Fruit fly (Drosophila melanogaster): ENCODE measurements around the gene run.
A peak's percentile ranks its signal among the peaks of the same experiment; 100 is the strongest.
"Not testable (repeated sequence)": the region's sequence is repeated elsewhere in the genome, so short reads cannot be mapped to it uniquely, and the experiment has no call there.

run gene

dm6 chrX:20690454-20690853 is at the start of gene run:
run (plus strand) TSS chrX:20690670.
- TF ChIP-seq CG8478 (optimal IDR thresholded peaks at IDR 0.05) (no peak), Dll (optimal IDR thresholded peaks at IDR 0.05) (no peak), psq (optimal IDR thresholded peaks at IDR 0.05) (no peak), usp (GFP tag; optimal IDR thresholded peaks at IDR 0.05) (no peak), EcR (GFP tag; optimal IDR thresholded peaks at IDR 0.05) (no peak), pan (optimal IDR thresholded peaks at IDR 0.05) (no peak)

DNA sequence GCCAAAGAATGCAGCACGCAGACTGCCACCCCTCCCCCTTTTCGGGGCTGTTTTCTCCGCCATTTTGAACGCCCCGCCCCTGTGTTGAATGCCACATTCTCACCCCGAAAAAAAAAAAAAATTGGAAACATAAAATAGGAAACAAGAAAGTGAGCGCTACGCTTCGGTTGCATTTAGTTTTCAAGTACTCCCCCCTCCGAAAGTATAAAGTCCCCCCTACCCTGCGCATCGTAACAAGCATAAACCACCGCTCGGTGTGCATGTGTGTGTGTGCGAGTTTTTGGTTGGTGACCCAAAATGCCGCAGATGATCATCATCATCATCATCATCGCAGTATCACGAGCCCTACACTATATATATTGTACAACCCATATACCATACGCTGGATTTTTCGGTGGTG is 47.1 kb upstream of the run start:
- no peak for TF ChIP-seq pan (optimal IDR thresholded peaks at IDR 0.05)
- no peak for TF ChIP-seq psq (optimal IDR thresholded peaks at IDR 0.05)
- TF ChIP-seq EcR (GFP tag; optimal IDR thresholded peaks at IDR 0.05), result no peak
- no peak for TF ChIP-seq usp (GFP tag; optimal IDR thresholded peaks at IDR 0.05)
- TF ChIP-seq CG8478 (optimal IDR thresholded peaks at IDR 0.05), result no peak
- no peak for TF ChIP-seq Dll (optimal IDR thresholded peaks at IDR 0.05)

DNA sequence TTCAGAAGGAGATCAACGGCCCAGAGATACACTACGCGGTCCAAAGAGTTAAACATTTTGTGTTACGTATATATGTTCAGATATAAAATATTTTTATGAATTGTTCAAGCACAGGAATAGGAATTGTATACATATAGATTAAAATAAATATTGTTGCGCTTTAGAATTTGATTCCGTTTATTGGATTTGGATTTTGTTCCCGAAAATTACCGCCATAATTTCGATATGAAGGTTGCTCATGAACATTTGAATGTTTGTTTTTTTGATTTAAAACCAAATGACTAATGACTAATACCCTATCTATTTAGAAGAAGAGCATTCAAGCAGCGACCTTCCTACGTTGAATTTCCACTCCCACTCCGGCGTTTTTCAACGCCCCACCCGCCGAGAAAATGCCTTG is 46.5 kb upstream of the run start:
- no peak for TF ChIP-seq Dll (optimal IDR thresholded peaks at IDR 0.05)
- TF ChIP-seq CG8478 (optimal IDR thresholded peaks at IDR 0.05), result no peak
- no peak for TF ChIP-seq pan (optimal IDR thresholded peaks at IDR 0.05)
- TF ChIP-seq usp (GFP tag; optimal IDR thresholded peaks at IDR 0.05), result no peak
- TF ChIP-seq psq (optimal IDR thresholded peaks at IDR 0.05), result no peak
- no peak for TF ChIP-seq EcR (GFP tag; optimal IDR thresholded peaks at IDR 0.05)

dm6 chrX:20646223-20646622 is 44.2 kb upstream of the run start:
- TF ChIP-seq usp (GFP tag; optimal IDR thresholded peaks at IDR 0.05) (no peak), pan (optimal IDR thresholded peaks at IDR 0.05) (no peak), EcR (GFP tag; optimal IDR thresholded peaks at IDR 0.05) (no peak), CG8478 (optimal IDR thresholded peaks at IDR 0.05) (no peak), psq (optimal IDR thresholded peaks at IDR 0.05) (no peak), Dll (optimal IDR thresholded peaks at IDR 0.05) (no peak)

DNA sequence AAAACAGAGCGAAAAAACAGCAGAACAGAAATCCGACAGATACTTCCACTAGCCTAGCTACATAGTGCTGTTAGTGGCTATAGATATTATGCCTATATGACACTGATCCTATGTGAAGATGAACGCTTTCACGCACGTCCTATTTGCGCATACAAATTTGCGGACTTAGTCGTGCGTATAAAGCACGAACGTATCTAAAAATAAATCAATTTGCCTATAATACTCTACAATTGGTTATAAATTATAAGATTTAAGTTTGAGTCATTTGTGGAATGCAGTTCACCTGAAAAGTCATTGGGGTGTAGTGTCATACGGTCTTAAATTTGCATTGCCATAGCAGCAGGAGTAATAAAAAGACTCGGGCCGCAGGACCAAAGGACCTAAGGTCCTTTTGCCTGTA is 38.1 kb upstream of the run start:
- TF ChIP-seq usp (GFP tag; optimal IDR thresholded peaks at IDR 0.05) (no peak), Dll (optimal IDR thresholded peaks at IDR 0.05) (no peak), psq (optimal IDR thresholded peaks at IDR 0.05) (no peak), EcR (GFP tag; optimal IDR thresholded peaks at IDR 0.05) (no peak), pan (optimal IDR thresholded peaks at IDR 0.05) (no peak), CG8478 (optimal IDR thresholded peaks at IDR 0.05) (no peak)

DNA sequence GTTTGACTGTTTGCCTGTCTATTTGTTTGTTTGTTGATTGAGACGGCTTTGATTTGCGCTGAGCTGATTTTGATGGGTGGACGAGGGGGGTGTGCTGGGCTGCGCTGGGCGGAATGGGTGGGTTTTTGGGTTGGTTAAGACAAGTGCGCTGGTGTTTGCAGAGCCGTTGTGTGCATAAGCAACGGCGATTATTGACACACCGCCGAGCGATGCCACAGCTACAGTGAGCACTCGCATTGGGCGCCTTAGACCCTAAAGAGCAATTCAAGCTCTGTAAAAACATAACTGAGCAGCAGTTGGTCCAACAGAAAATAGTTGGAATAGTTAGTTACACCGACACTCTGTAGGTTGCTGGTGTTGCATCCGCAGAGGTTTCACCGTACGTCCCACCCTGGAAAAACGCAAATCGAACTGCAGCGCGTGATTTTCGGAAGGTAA is 35.5 kb upstream of the run start:
- TF ChIP-seq Dll (optimal IDR thresholded peaks at IDR 0.05) (no peak), pan (optimal IDR thresholded peaks at IDR 0.05) (no peak), CG8478 (optimal IDR thresholded peaks at IDR 0.05) (no peak), EcR (GFP tag; optimal IDR thresholded peaks at IDR 0.05) (no peak), usp (GFP tag; optimal IDR thresholded peaks at IDR 0.05) (no peak), psq (optimal IDR thresholded peaks at IDR 0.05) (no peak)

- TF ChIP-seq CG8478 (optimal IDR thresholded peaks at IDR 0.05), result no peak
- no peak for TF ChIP-seq usp (GFP tag; optimal IDR thresholded peaks at IDR 0.05)
- TF ChIP-seq psq (optimal IDR thresholded peaks at IDR 0.05), result no peak
- no peak for TF ChIP-seq pan (optimal IDR thresholded peaks at IDR 0.05)
- no peak for TF ChIP-seq Dll (optimal IDR thresholded peaks at IDR 0.05)
- peak in 1 of 2 experiments; percentile 53 for TF ChIP-seq EcR (GFP tag; optimal IDR thresholded peaks at IDR 0.05)
Measured at dm6 chrX:20656535-20657350, 33.7 kb upstream of the run start, which contains the start of gene Cyp6v1. Cyp6v1 (plus strand) TSS chrX:20657122.

dm6 chrX:20658627-20659026 is 31.8 kb upstream of the run start:
- no peak for TF ChIP-seq pan (optimal IDR thresholded peaks at IDR 0.05)
- no peak for TF ChIP-seq EcR (GFP tag; optimal IDR thresholded peaks at IDR 0.05)
- no peak for TF ChIP-seq Dll (optimal IDR thresholded peaks at IDR 0.05)
- TF ChIP-seq psq (optimal IDR thresholded peaks at IDR 0.05), result no peak
- TF ChIP-seq usp (GFP tag; optimal IDR thresholded peaks at IDR 0.05), result no peak
- TF ChIP-seq CG8478 (optimal IDR thresholded peaks at IDR 0.05), result no peak

DNA sequence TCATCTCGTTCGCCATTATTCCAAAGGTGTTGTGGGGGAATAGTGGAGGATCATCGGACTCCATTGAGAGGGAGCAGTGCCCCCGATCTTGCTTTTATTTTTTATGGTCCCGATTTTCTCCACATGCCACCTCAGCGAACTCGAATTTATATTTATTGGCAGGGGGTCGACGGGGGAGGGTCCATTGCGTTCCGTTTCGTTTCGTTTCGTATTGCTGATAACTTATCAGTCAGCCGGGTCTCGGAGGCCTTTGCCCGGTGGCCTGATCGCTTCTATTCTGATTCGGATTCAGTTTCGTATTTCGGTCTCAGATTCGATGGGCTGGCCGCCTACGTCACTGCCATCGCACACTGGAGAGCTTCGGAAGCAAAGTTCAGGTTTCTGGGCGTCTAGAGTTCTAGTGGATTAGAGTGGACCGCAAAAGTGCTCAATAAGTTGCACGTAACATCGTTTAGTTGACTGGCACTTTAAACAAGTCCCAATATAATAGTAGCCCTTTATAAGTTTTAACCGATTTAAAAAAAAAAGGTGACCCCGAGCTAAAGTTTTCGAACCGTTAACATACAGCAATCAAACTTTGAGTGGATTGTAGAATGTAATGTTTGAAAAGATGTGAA is 28.8 kb upstream of the run start, which contains the start of gene CG1835:
Gene CG1835, plus strand, starts transcription at position 306 of the 617 bp plus-strand sequence.
- TF ChIP-seq usp (GFP tag; optimal IDR thresholded peaks at IDR 0.05) (no peak), EcR (GFP tag; optimal IDR thresholded peaks at IDR 0.05) (peak in 1 of 2 experiments; percentile 62), pan (optimal IDR thresholded peaks at IDR 0.05) (no peak)

dm6 chrX:20662919-20663557 is 27.4 kb upstream of the run start:
- TF ChIP-seq EcR (GFP tag; optimal IDR thresholded peaks at IDR 0.05) (no peak), Dll (optimal IDR thresholded peaks at IDR 0.05) (no peak), psq (optimal IDR thresholded peaks at IDR 0.05) (no peak), CG8478 (optimal IDR thresholded peaks at IDR 0.05) (no peak), pan (optimal IDR thresholded peaks at IDR 0.05) (no peak), usp (GFP tag; optimal IDR thresholded peaks at IDR 0.05) (no peak)

dm6 chrX:20666356-20666755 is 24.1 kb upstream of the run start:
- TF ChIP-seq pan (optimal IDR thresholded peaks at IDR 0.05), result no peak
- no peak for TF ChIP-seq psq (optimal IDR thresholded peaks at IDR 0.05)
- no peak for TF ChIP-seq Dll (optimal IDR thresholded peaks at IDR 0.05)
- TF ChIP-seq CG8478 (optimal IDR thresholded peaks at IDR 0.05), result no peak

DNA sequence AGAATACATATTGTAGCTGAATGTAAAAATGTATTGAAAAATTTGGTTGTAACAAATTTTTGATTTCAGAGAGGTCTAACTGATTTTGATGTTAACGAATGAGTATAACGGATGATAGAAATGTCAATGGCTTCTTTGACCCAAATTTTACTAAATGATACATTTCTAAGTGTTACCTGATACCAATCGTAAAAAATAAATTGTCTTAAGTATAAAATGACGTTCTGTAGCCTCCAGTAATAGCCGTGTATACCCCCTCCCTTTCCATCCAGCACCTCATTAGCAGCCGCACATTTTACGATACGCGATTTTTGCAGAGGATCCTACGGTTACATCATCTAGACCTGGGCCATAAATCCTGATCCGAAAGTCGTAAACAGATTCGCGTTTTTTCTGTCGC is 13.5 kb upstream of the run start, which contains the start of gene hydra:
Gene hydra, minus strand, starts transcription at position 101 of the 400 bp plus-strand sequence.
- TF ChIP-seq Dll (optimal IDR thresholded peaks at IDR 0.05); usp (GFP tag; optimal IDR thresholded peaks at IDR 0.05); CG8478 (optimal IDR thresholded peaks at IDR 0.05): not testable (repeated sequence)
